Worm (Caenorhabditis elegans): ENCODE data around the gene F19H6.4.
A peak's percentile ranks its signal among the peaks of the same experiment; 100 is the strongest.

Gene F19H6.4

DNA sequence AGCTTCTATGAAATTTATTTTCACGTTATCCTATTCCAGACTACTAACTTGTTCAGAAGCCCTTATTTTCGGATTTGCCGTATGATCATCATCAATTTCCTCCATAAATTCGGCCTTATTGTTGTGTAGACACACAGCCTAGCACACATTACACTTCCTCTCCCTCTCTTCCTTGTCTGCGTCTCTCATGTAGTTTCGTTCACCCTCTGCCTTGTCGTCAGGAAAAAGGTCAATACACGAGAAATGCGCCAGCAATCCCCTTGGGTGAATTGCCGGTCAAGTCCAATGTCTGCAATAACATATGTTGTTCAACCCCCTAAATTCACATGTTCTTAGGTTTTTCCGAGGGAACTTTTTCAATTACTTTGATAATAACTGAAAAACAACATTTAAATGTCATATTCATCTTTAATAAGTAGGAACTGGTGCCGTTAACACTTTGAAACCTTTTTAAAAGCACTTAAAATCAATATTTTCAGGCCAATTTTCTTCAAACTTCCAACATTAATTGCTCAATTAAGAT lies 28.4 kb downstream of the F19H6.4 start, which contains the start of gene F17E5.2 (continued):
- TF ChIP-seq ceh-16 (tag; optimal IDR thresholded peaks at IDR 0.05) (peak; percentile 46), ceh-82 (tag; optimal IDR thresholded peaks at IDR 0.05) (peak; percentile 33), F13H6.1 (tag; optimal IDR thresholded peaks at IDR 0.05) (peak; percentile 97), ZK546.5 (tag; optimal IDR thresholded peaks at IDR 0.05) (no peak), nhr-25 (tag; optimal IDR thresholded peaks at IDR 0.05) (peak; percentile 93), elt-3 (tag; optimal IDR thresholded peaks at IDR 0.05) (no peak), alr-1 (tag; optimal IDR thresholded peaks at IDR 0.05) (no peak), elt-1 (tag; optimal IDR thresholded peaks at IDR 0.05) (no peak), ztf-4 (tag; optimal IDR thresholded peaks at IDR 0.05) (peak; percentile 87)

DNA sequence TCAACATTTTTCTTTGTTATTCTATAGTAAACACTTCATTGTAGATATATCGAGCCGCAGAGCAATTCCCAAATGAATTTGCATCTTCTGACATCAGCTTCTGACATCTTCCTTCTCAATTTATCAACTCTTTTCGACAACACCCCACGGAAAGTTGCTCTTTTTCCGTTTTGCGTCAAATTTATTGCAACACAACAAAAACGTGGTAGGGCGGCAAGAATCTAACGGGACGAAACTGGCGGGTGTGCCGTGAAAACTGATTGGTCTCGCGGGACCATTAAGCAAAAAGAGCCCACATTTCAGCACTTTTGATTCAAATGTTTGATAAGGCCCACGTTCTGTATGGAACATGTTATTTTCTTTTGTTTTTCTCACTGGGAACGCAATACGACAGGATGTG lies 39.2 kb downstream of the F19H6.4 start:
- TF ChIP-seq peb-1 (tag; optimal IDR thresholded peaks at IDR 0.05) (no peak), ceh-82 (tag; optimal IDR thresholded peaks at IDR 0.05) (no peak), crh-2 (tag; optimal IDR thresholded peaks at IDR 0.05) (no peak), ZK546.5 (tag; optimal IDR thresholded peaks at IDR 0.05) (no peak), ztf-4 (tag; optimal IDR thresholded peaks at IDR 0.05) (no peak), zag-1 (tag; optimal IDR thresholded peaks at IDR 0.05) (peak; percentile 39), fos-1 (tag; optimal IDR thresholded peaks at IDR 0.05) (no peak), skn-1 (tag; optimal IDR thresholded peaks at IDR 0.05) (no peak), R02D3.7 (tag; optimal IDR thresholded peaks at IDR 0.05) (no peak), gmeb-1 (tag; optimal IDR thresholded peaks at IDR 0.05) (no peak), elt-1 (tag; optimal IDR thresholded peaks at IDR 0.05) (no peak), elt-3 (tag; optimal IDR thresholded peaks at IDR 0.05) (no peak), alr-1 (tag; optimal IDR thresholded peaks at IDR 0.05) (no peak), ztf-11 (tag; optimal IDR thresholded peaks at IDR 0.05) (no peak), unc-62 (GFP tag; optimal IDR thresholded peaks at IDR 0.05) (no peak), F13H6.1 (tag; optimal IDR thresholded peaks at IDR 0.05) (no peak), nhr-129 (tag; optimal IDR thresholded peaks at IDR 0.05) (no peak), ceh-16 (tag; optimal IDR thresholded peaks at IDR 0.05) (no peak), nhr-11 (tag; optimal IDR thresholded peaks at IDR 0.05) (no peak), lin-13 (GFP tag; optimal IDR thresholded peaks at IDR 0.05) (no peak), mab-5 (tag; optimal IDR thresholded peaks at IDR 0.05) (peak; percentile 67), sem-4 (tag; optimal IDR thresholded peaks at IDR 0.05) (no peak), aly-2 (tag; optimal IDR thresholded peaks at IDR 0.05) (no peak), mbf-1 (tag; optimal IDR thresholded peaks at IDR 0.05) (no peak), dmd-4 (tag; optimal IDR thresholded peaks at IDR 0.05) (no peak), lin-11 (tag; optimal IDR thresholded peaks at IDR 0.05) (no peak), C34F6.9 (tag; optimal IDR thresholded peaks at IDR 0.05) (peak; percentile 18), sma-9 (GFP tag; optimal IDR thresholded peaks at IDR 0.05) (no peak), sma-9 (tag; optimal IDR thresholded peaks at IDR 0.05) (no peak), lin-39 (tag; optimal IDR thresholded peaks at IDR 0.05) (no peak), nhr-23 (tag; optimal IDR thresholded peaks at IDR 0.05) (no peak), lsy-2 (tag; optimal IDR thresholded peaks at IDR 0.05) (peak in 1 of 2 experiments; percentile 9), Y55F3AM.14 (GFP tag; optimal IDR thresholded peaks at IDR 0.05) (peak; percentile 27)

DNA sequence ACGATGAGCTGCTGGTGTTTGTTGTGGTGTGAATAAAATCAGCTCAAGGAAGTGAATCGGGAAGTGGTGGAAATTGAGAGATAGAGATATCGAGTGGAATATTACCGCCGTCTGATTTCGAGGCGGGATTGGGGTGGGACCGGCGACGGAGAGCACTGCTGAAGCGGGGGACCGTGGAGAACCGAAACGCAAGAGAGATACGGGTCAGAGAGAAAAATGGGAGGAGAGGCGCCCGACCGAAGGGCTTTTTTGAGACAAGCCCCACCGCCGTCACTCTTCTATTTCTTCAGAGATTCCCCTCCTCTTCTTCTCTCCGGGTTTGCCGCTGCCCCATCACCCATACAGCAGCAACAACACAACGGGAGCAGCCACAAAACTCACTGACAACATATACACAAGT lies 40.5 kb downstream of the F19H6.4 start:
- TF ChIP-seq nhr-237 (tag; optimal IDR thresholded peaks at IDR 0.05) (no peak), blmp-1 (tag; optimal IDR thresholded peaks at IDR 0.05; ENCODE audit: insufficient read depth) (no peak), aly-2 (tag; optimal IDR thresholded peaks at IDR 0.05) (no peak), nhr-10 (tag; optimal IDR thresholded peaks at IDR 0.05) (no peak), lin-11 (tag; optimal IDR thresholded peaks at IDR 0.05) (no peak), sem-4 (tag; optimal IDR thresholded peaks at IDR 0.05) (no peak), gmeb-1 (tag; optimal IDR thresholded peaks at IDR 0.05) (no peak), nhr-12 (tag; optimal IDR thresholded peaks at IDR 0.05) (no peak), ztf-11 (tag; optimal IDR thresholded peaks at IDR 0.05) (no peak), unc-55 (GFP tag; optimal IDR thresholded peaks at IDR 0.05) (no peak), ceh-82 (tag; optimal IDR thresholded peaks at IDR 0.05) (no peak), crh-2 (tag; optimal IDR thresholded peaks at IDR 0.05) (no peak), mab-5 (tag; optimal IDR thresholded peaks at IDR 0.05) (no peak), egl-27 (tag; optimal IDR thresholded peaks at IDR 0.05) (no peak), alr-1 (tag; optimal IDR thresholded peaks at IDR 0.05) (no peak), lsy-2 (tag; optimal IDR thresholded peaks at IDR 0.05) (no peak)
